Worm (Caenorhabditis elegans) whole organism, L1 larva: ENCODE measurements around the gene sdz-38.

Source experiments
- C04F5.9 ChIP-seq: sonication (generic microtip); optimal IDR thresholded peaks from 2 replicates; lab custom pipeline; 2016; ENCODE audit warnings: missing genetic modification characterization, missing compliant biosample characterization
- C16A3.4 ChIP-seq: fragments of 150-350 bp; optimal IDR thresholded peaks from 2 replicates; lab custom pipeline; 2014; ENCODE audit warnings: missing biosample characterization, missing genetic modification characterization
- C34B4.2 ChIP-seq: sonication (generic microtip); optimal IDR thresholded peaks from 2 replicates; lab custom pipeline; 2017; ENCODE audit warnings: mild to moderate bottlenecking, missing genetic modification characterization, missing compliant biosample characterization
- aha-1 ChIP-seq: fragments of 150-350 bp; optimal IDR thresholded peaks from 2 replicates; lab custom pipeline; 2014; ENCODE audit warnings: missing biosample characterization, missing genetic modification characterization
- alr-1 ChIP-seq: fragments of 200-800 bp; sonication (Bioruptor generic); optimal IDR thresholded peaks from 2 replicates; lab custom pipeline; 2018; ENCODE audit warnings: borderline replicate concordance, mild to moderate bottlenecking, missing genetic modification characterization, missing compliant biosample characterization
- aly-2 ChIP-seq: fragments of 150-350 bp; optimal IDR thresholded peaks from 2 replicates; lab custom pipeline; 2014; ENCODE audit warnings: missing biosample characterization, missing genetic modification characterization
- blmp-1 ChIP-seq: fragments of 150-350 bp; optimal IDR thresholded peaks from 2 replicates; lab custom pipeline; 2014; ENCODE audit warnings: missing biosample characterization, missing genetic modification characterization
- ceh-8 ChIP-seq: fragments of 200-800 bp; sonication (Bioruptor generic); optimal IDR thresholded peaks from 2 replicates; lab custom pipeline; 2018; ENCODE audit warnings: mild to moderate bottlenecking, missing genetic modification characterization, moderate library complexity, missing compliant biosample characterization
- ceh-82 ChIP-seq, 3 experiments: fragments of 150-350 bp in 1 of 3; sonication (generic microtip) in 2 of 3; optimal IDR thresholded peaks; 2 replicates each; lab custom pipeline; 2014 to 2017; ENCODE audit warnings: missing biosample characterization in 3 of 3, missing genetic modification characterization in 3 of 3
- ceh-90 ChIP-seq: sonication (generic microtip); optimal IDR thresholded peaks from 2 replicates; lab custom pipeline; 2016; ENCODE audit warnings: missing genetic modification characterization, missing compliant biosample characterization
- ces-1 ChIP-seq: fragments of 150-350 bp; optimal IDR thresholded peaks from 2 replicates; lab custom pipeline; 2014; ENCODE audit warnings: missing biosample characterization, missing genetic modification reagents, missing genetic modification characterization
- dsc-1 ChIP-seq: sonication (generic microtip); optimal IDR thresholded peaks from 2 replicates; lab custom pipeline; 2016; ENCODE audit warnings: mild to moderate bottlenecking, missing genetic modification characterization, missing compliant biosample characterization
- efl-1 ChIP-seq, 4 experiments: fragments of 150-350 bp; optimal IDR thresholded peaks in 3 of 4; peaks in 1 of 4; 1 replicate in 1 of 4; 2 replicates in 3 of 4; lab custom pipeline; 2014; ENCODE audit warnings: missing biosample characterization in 2 of 4, missing genetic modification characterization in 2 of 4, missing genetic modification reagents in 2 of 4
- egl-27 ChIP-seq, 2 experiments: fragments of 150-350 bp in 1 of 2; sonication (generic microtip); optimal IDR thresholded peaks; 3 replicates each; lab custom pipeline; 2017 to 2018; ENCODE audit warnings: missing biosample characterization in 2 of 2, missing genetic modification characterization in 2 of 2, missing genetic modification reagents in 2 of 2
- elt-3 ChIP-seq, 6 experiments: fragments of 150-350 bp in 1 of 6; sonication (generic microtip); optimal IDR thresholded peaks; 2 replicates each; lab custom pipeline; 2017 to 2018; ENCODE audit warnings: missing biosample characterization in 6 of 6, missing genetic modification characterization in 6 of 6, inconsistent platforms in 1 of 6
- fkh-10 ChIP-seq: sonication (generic microtip); optimal IDR thresholded peaks from 2 replicates; lab custom pipeline; 2017; ENCODE audit warnings: missing biosample characterization, missing genetic modification reagents, missing genetic modification characterization
- fkh-4 ChIP-seq: sonication (generic microtip); optimal IDR thresholded peaks from 2 replicates; lab custom pipeline; 2016; ENCODE audit warnings: missing compliant biosample characterization, missing genetic modification characterization, borderline replicate concordance
- fos-1 ChIP-seq: fragments of 150-350 bp; optimal IDR thresholded peaks from 2 replicates; lab custom pipeline; 2014; ENCODE audit warnings: missing biosample characterization, missing genetic modification characterization
- grh-1 ChIP-seq: fragments of 200-800 bp; sonication (Bioruptor generic); IDR thresholded peaks from 2 replicates; pipeline ENCODE4 v1.3.6; 2022; ENCODE audit warnings: missing genetic modification reagents, missing genetic modification characterization, missing compliant biosample characterization
- hlh-17 ChIP-seq: fragments of 200-800 bp; sonication (Bioruptor generic); optimal IDR thresholded peaks from 2 replicates; lab custom pipeline; 2018; ENCODE audit warnings: missing genetic modification characterization, mild to moderate bottlenecking, missing compliant biosample characterization, moderate library complexity, borderline replicate concordance
- hlh-4 ChIP-seq: sonication (generic microtip); optimal IDR thresholded peaks from 2 replicates; lab custom pipeline; 2016; ENCODE audit warnings: mild to moderate bottlenecking, missing genetic modification characterization, missing compliant biosample characterization
- irx-1 ChIP-seq: sonication (generic microtip); optimal IDR thresholded peaks from 2 replicates; lab custom pipeline; 2016; ENCODE audit warnings: missing genetic modification characterization, missing compliant biosample characterization
- isw-1 ChIP-seq: fragments of 200-800 bp; sonication (Bioruptor generic); IDR thresholded peaks from 2 replicates; pipeline ENCODE4 v1.3.6; 2022; ENCODE audit warnings: missing genetic modification characterization, missing compliant biosample characterization
- jun-1 ChIP-seq: fragments of 150-350 bp; optimal IDR thresholded peaks from 2 replicates; lab custom pipeline; 2014; ENCODE audit warnings: missing biosample characterization, missing genetic modification reagents, missing genetic modification characterization
- lin-14 ChIP-seq: fragments of 200-800 bp; sonication (Bioruptor generic); optimal IDR thresholded peaks from 2 replicates; lab custom pipeline; 2018; ENCODE audit warnings: mild to moderate bottlenecking, missing genetic modification characterization, moderate library complexity, missing compliant biosample characterization
- lin-15B ChIP-seq: fragments of 150-350 bp; sonication (generic microtip); optimal IDR thresholded peaks from 3 replicates; lab custom pipeline; 2014; ENCODE audit warnings: missing biosample characterization, missing genetic modification characterization
- lin-35 ChIP-seq, 2 experiments: fragments of 150-350 bp; optimal IDR thresholded peaks; 2 replicates each; lab custom pipeline; 2014; ENCODE audit warnings: missing biosample characterization in 2 of 2, missing genetic modification characterization in 2 of 2, missing genetic modification reagents in 2 of 2
- lir-3 ChIP-seq: sonication (generic microtip); optimal IDR thresholded peaks from 2 replicates; lab custom pipeline; 2016; ENCODE audit warnings: mild to moderate bottlenecking, missing genetic modification characterization, moderate library complexity, missing compliant biosample characterization; ENCODE audit not compliant: poor library complexity
- lsy-2 ChIP-seq, 2 experiments: fragments of 150-350 bp; optimal IDR thresholded peaks; 2 replicates each; lab custom pipeline; 2014; ENCODE audit warnings: missing biosample characterization in 2 of 2, missing genetic modification characterization in 2 of 2
- mdl-1 ChIP-seq, 2 experiments: fragments of 150-350 bp; optimal IDR thresholded peaks; 2 replicates each; lab custom pipeline; 2014 to 2017; ENCODE audit warnings: missing biosample characterization in 2 of 2, missing genetic modification characterization in 2 of 2, inconsistent platforms in 1 of 2
- mef-2 ChIP-seq: fragments of 150-350 bp; optimal IDR thresholded peaks from 2 replicates; lab custom pipeline; 2014; ENCODE audit warnings: missing biosample characterization, missing genetic modification characterization
- nhr-20 ChIP-seq: sonication (generic microtip); optimal IDR thresholded peaks from 2 replicates; lab custom pipeline; 2016; ENCODE audit warnings: mild to moderate bottlenecking, missing genetic modification characterization, missing compliant biosample characterization
- nhr-237 ChIP-seq: fragments of 150-350 bp; optimal IDR thresholded peaks from 2 replicates; lab custom pipeline; 2014; ENCODE audit warnings: missing biosample characterization, missing genetic modification characterization
- nhr-47 ChIP-seq: sonication (generic microtip); optimal IDR thresholded peaks from 2 replicates; lab custom pipeline; 2016; ENCODE audit warnings: mild to moderate bottlenecking, missing genetic modification characterization, moderate library complexity, missing compliant biosample characterization
- nhr-76 ChIP-seq: sonication (generic microtip); optimal IDR thresholded peaks from 2 replicates; lab custom pipeline; 2017; ENCODE audit warnings: missing biosample characterization, missing genetic modification characterization
- nhr-77 ChIP-seq: fragments of 150-350 bp; optimal IDR thresholded peaks from 2 replicates; lab custom pipeline; 2014; ENCODE audit warnings: missing biosample characterization, missing genetic modification characterization
- nhr-85 ChIP-seq: sonication (generic microtip); peaks from one replicate; lab custom pipeline; 2016; ENCODE audit warnings: missing genetic modification characterization, inconsistent platforms, missing compliant biosample characterization
- nhr-90 ChIP-seq: sonication (generic microtip); optimal IDR thresholded peaks from 2 replicates; lab custom pipeline; 2016; ENCODE audit warnings: mild to moderate bottlenecking, missing genetic modification characterization, missing compliant biosample characterization; ENCODE audit not compliant: poor library complexity
- pax-3 ChIP-seq: fragments of 200-800 bp; sonication (Bioruptor generic); optimal IDR thresholded peaks from 2 replicates; lab custom pipeline; 2018; ENCODE audit warnings: mild to moderate bottlenecking, missing genetic modification characterization, moderate library complexity, missing compliant biosample characterization
- pqm-1 ChIP-seq: sonication (generic microtip); optimal IDR thresholded peaks from 3 replicates; lab custom pipeline; 2017; ENCODE audit warnings: missing biosample characterization, missing genetic modification characterization
- skn-1 ChIP-seq: fragments of 150-350 bp; optimal IDR thresholded peaks from 2 replicates; lab custom pipeline; 2014; ENCODE audit warnings: missing biosample characterization, missing genetic modification characterization
- snu-23 ChIP-seq: sonication (generic microtip); optimal IDR thresholded peaks from 2 replicates; lab custom pipeline; 2016; ENCODE audit warnings: missing genetic modification characterization, missing compliant biosample characterization
- sox-4 ChIP-seq: sonication (generic microtip); optimal IDR thresholded peaks from 2 replicates; lab custom pipeline; 2016; ENCODE audit warnings: missing genetic modification characterization, missing compliant biosample characterization
- sptf-1 ChIP-seq: fragments of 150-350 bp; optimal IDR thresholded peaks from 2 replicates; lab custom pipeline; 2014; ENCODE audit warnings: missing biosample characterization, missing genetic modification characterization
- sup-37 ChIP-seq: fragments of 200-800 bp; sonication (Bioruptor generic); optimal IDR thresholded peaks from 2 replicates; lab custom pipeline; 2018; ENCODE audit warnings: mild to moderate bottlenecking, missing genetic modification characterization, missing compliant biosample characterization
- tbx-2 ChIP-seq: sonication (generic microtip); optimal IDR thresholded peaks from 2 replicates; lab custom pipeline; 2016; ENCODE audit warnings: missing genetic modification characterization, missing compliant biosample characterization
- tlp-1 ChIP-seq: fragments of 150-350 bp; optimal IDR thresholded peaks from 2 replicates; lab custom pipeline; 2014; ENCODE audit warnings: missing biosample characterization, missing genetic modification characterization
- unc-62 ChIP-seq: fragments of 150-350 bp; optimal IDR thresholded peaks from 2 replicates; lab custom pipeline; 2014; ENCODE audit warnings: missing biosample characterization, missing genetic modification reagents, missing genetic modification characterization
- vab-15 ChIP-seq: sonication (generic microtip); optimal IDR thresholded peaks from 2 replicates; lab custom pipeline; 2017; ENCODE audit warnings: missing genotype, mild to moderate bottlenecking, missing genetic modification characterization, missing compliant biosample characterization
- zip-4 ChIP-seq: fragments of 200-800 bp; sonication (Bioruptor generic); optimal IDR thresholded peaks from 2 replicates; lab custom pipeline; 2018; ENCODE audit warnings: mild to moderate bottlenecking, missing genetic modification characterization, moderate library complexity, missing compliant biosample characterization

sdz-38 gene

ce11 chrII:10011733-10012132 is 30.1 kb upstream of the sdz-38 start:
- TF ChIP-seq sup-37 (GFP tag; lab: Kevin White, UChicago), result no peak
- no peak for TF ChIP-seq dsc-1 (tag; lab: Kevin White, UChicago)
- no peak for TF ChIP-seq nhr-237 (tag; lab: Kevin White, UChicago)
- no peak for TF ChIP-seq efl-1 (optimal IDR thresholded peaks at IDR 0.05; lab: Kevin White, UChicago)
- peak in 1 of 2 experiments; percentile 81 for TF ChIP-seq efl-1 (GFP tag; optimal IDR thresholded peaks at IDR 0.05 in 1 of 2; lab: Kevin White, UChicago)
- TF ChIP-seq lsy-2 (tag; optimal IDR thresholded peaks at IDR 0.05; lab: Kevin White, UChicago), result no peak
- TF ChIP-seq elt-3 (tag; optimal IDR thresholded peaks at IDR 0.05; lab: Kevin White, UChicago), result peak in 1 of 6 experiments; percentile 44
- TF ChIP-seq nhr-85, result peak; percentile 3
- TF ChIP-seq blmp-1 (tag; lab: Kevin White, UChicago), result peak; percentile 52
- TF ChIP-seq alr-1 (tag; lab: Kevin White, UChicago), result no peak
- TF ChIP-seq ceh-90, result no peak
- peak; percentile 26 for TF ChIP-seq nhr-20 (tag; lab: Kevin White, UChicago)
- TF ChIP-seq isw-1 (GFP tag; lab: Robert Waterston, UW), result no peak
- peak; percentile 4 for TF ChIP-seq snu-23 (GFP tag; lab: Kevin White, UChicago)
- peak; percentile 39 for TF ChIP-seq lin-14 (GFP tag; lab: Kevin White, UChicago)
- no peak for TF ChIP-seq nhr-47 (tag; lab: Kevin White, UChicago)

ce11 chrII:10010914-10011313 is 29.3 kb upstream of the sdz-38 start:
- TF ChIP-seq grh-1 (no peak), sptf-1 (no peak), mef-2 (tag; lab: Kevin White, UChicago) (no peak), unc-62 (GFP tag; lab: Kevin White, UChicago) (no peak), nhr-77 (tag; lab: Kevin White, UChicago) (no peak), snu-23 (GFP tag; lab: Kevin White, UChicago) (peak; percentile 23), pax-3 (no peak), nhr-90 (peak; percentile 52), fos-1 (tag; lab: Kevin White, UChicago) (no peak), hlh-4 (tag; lab: Kevin White, UChicago) (no peak), C34B4.2 (tag; lab: Kevin White, UChicago) (no peak), isw-1 (GFP tag; lab: Robert Waterston, UW) (no peak), aly-2 (tag; lab: Kevin White, UChicago) (no peak), lsy-2 (tag; optimal IDR thresholded peaks at IDR 0.05; lab: Kevin White, UChicago) (no peak), hlh-17 (GFP tag; lab: Kevin White, UChicago) (no peak), skn-1 (no peak), C04F5.9 (tag; lab: Kevin White, UChicago) (no peak), irx-1 (tag; lab: Kevin White, UChicago) (no peak), nhr-85 (peak; percentile 76), jun-1 (tag; lab: Kevin White, UChicago) (no peak), tlp-1 (tag; lab: Kevin White, UChicago) (no peak), ceh-82 (tag; optimal IDR thresholded peaks at IDR 0.05; lab: Kevin White, UChicago) (no peak), fkh-4 (tag; lab: Kevin White, UChicago) (no peak), fkh-10 (GFP tag; lab: Kevin White, UChicago) (no peak), lin-35 (GFP tag; optimal IDR thresholded peaks at IDR 0.05; lab: Kevin White, UChicago) (no peak), blmp-1 (tag; lab: Kevin White, UChicago) (peak; percentile 84), tbx-2 (tag; lab: Kevin White, UChicago) (no peak), nhr-76 (tag; lab: Kevin White, UChicago) (no peak), lin-14 (GFP tag; lab: Kevin White, UChicago) (peak; percentile 77), ceh-8 (GFP tag; lab: Kevin White, UChicago) (no peak), egl-27 (tag; optimal IDR thresholded peaks at IDR 0.05; lab: Kevin White, UChicago) (no peak), lin-15B (no peak), ces-1 (no peak), vab-15 (tag; lab: Kevin White, UChicago) (no peak), nhr-20 (tag; lab: Kevin White, UChicago) (peak; percentile 10), lir-3 (tag; lab: Kevin White, UChicago) (no peak), pqm-1 (tag; lab: Kevin White, UChicago) (no peak), mdl-1 (tag; optimal IDR thresholded peaks at IDR 0.05; lab: Kevin White, UChicago) (no peak), aha-1 (tag; lab: Kevin White, UChicago) (no peak), C16A3.4 (tag; lab: Kevin White, UChicago) (peak; percentile 6), sox-4 (tag; lab: Kevin White, UChicago) (no peak), zip-4 (GFP tag; lab: Kevin White, UChicago) (no peak)
